Fruit fly (Drosophila melanogaster) whole organism, embryonic: ENCODE measurements around the gene HP1e.

Experiments
- C15 ChIP-seq: fragments of 200-800 bp; sonication (Bioruptor generic); IDR thresholded peaks from 3 replicates; pipeline ENCODE4 v1.3.6; 2022; ENCODE audit warnings: missing biosample characterization, missing genetic modification characterization
- CG10366 ChIP-seq: fragments of 200-800 bp; sonication (Bioruptor generic); IDR thresholded peaks from 2 replicates; pipeline ENCODE4 v1.3.6; 2022; ENCODE audit warnings: missing biosample characterization, missing genetic modification characterization
- CG11723 ChIP-seq: fragments of 200-800 bp; sonication (Bioruptor generic); optimal IDR thresholded peaks from 2 replicates; lab custom pipeline; 2017; ENCODE audit warnings: missing biosample characterization, mild to moderate bottlenecking, missing genetic modification characterization
- CG15011 ChIP-seq: fragments of 200-800 bp; sonication (Bioruptor generic); optimal IDR thresholded peaks from 3 replicates; lab custom pipeline; 2018; ENCODE audit warnings: missing biosample characterization, mild to moderate bottlenecking, missing genetic modification characterization
- CG1529 ChIP-seq: fragments of 200-800 bp; sonication (Bioruptor generic); optimal IDR thresholded peaks from 3 replicates; lab custom pipeline; 2018; ENCODE audit warnings: missing biosample characterization, missing genetic modification characterization
- CG1603 ChIP-seq: fragments of 200-800 bp; sonication (Bioruptor generic); optimal IDR thresholded peaks from 2 replicates; lab custom pipeline; 2019; ENCODE audit warnings: missing biosample characterization, mild to moderate bottlenecking, missing genetic modification characterization, moderate library complexity
- CG17802 ChIP-seq: fragments of 200-800 bp; sonication (Bioruptor generic); optimal IDR thresholded peaks from 2 replicates; lab custom pipeline; 2018; ENCODE audit warnings: missing biosample characterization, mild to moderate bottlenecking, missing genetic modification characterization, moderate library complexity
- CG1792 ChIP-seq: fragments of 200-800 bp; sonication (Bioruptor generic); optimal IDR thresholded peaks from 2 replicates; lab custom pipeline; 2016; ENCODE audit warnings: missing biosample characterization, missing genetic modification characterization
- CG2202 ChIP-seq: fragments of 200-800 bp; sonication (Bioruptor generic); optimal IDR thresholded peaks from 2 replicates; lab custom pipeline; 2018; ENCODE audit warnings: missing biosample characterization, mild to moderate bottlenecking, missing genetic modification characterization
- CG3407 ChIP-seq: fragments of 200-800 bp; sonication (Bioruptor generic); optimal IDR thresholded peaks from 2 replicates; lab custom pipeline; 2018; ENCODE audit warnings: missing biosample characterization, mild to moderate bottlenecking, missing genetic modification characterization
- CG5180 ChIP-seq: fragments of 200-800 bp; sonication (Bioruptor generic); optimal IDR thresholded peaks from 3 replicates; lab custom pipeline; 2017; ENCODE audit warnings: missing biosample characterization, missing genetic modification characterization, mild to moderate bottlenecking, moderate library complexity, missing genetic modification reagents
- CG6254 ChIP-seq: fragments of 200-800 bp; sonication (Bioruptor generic); optimal IDR thresholded peaks from 3 replicates; lab custom pipeline; 2017; ENCODE audit warnings: mild to moderate bottlenecking, missing biosample characterization, missing genetic modification reagents, missing genetic modification characterization
- CG7839 ChIP-seq: fragments of 200-800 bp; sonication (Bioruptor generic); optimal IDR thresholded peaks from 3 replicates; lab custom pipeline; 2018; ENCODE audit warnings: missing biosample characterization, mild to moderate bottlenecking, missing genetic modification characterization, moderate library complexity
- CG7928 ChIP-seq: fragments of 200-800 bp; sonication (Bioruptor generic); optimal IDR thresholded peaks from 2 replicates; lab custom pipeline; 2017; ENCODE audit warnings: missing biosample characterization, mild to moderate bottlenecking, missing genetic modification characterization
- CG7987 ChIP-seq: fragments of 200-800 bp; sonication (Bioruptor generic); optimal IDR thresholded peaks from 2 replicates; lab custom pipeline; 2018; ENCODE audit warnings: missing biosample characterization, mild to moderate bottlenecking, missing genetic modification characterization, moderate library complexity
- CG8281 ChIP-seq: fragments of 200-800 bp; sonication (Bioruptor generic); optimal IDR thresholded peaks from 2 replicates; lab custom pipeline; 2018; ENCODE audit warnings: missing biosample characterization, mild to moderate bottlenecking, missing genetic modification characterization, moderate library complexity
- CG8359 ChIP-seq: fragments of 200-800 bp; sonication (Bioruptor generic); optimal IDR thresholded peaks from 2 replicates; lab custom pipeline; 2017; ENCODE audit warnings: missing biosample characterization, mild to moderate bottlenecking, missing genetic modification characterization, borderline replicate concordance
- CG8478 ChIP-seq: fragments of >200 bp; optimal IDR thresholded peaks from 2 replicates; lab custom pipeline; 2018
- CG9932 ChIP-seq: fragments of 200-800 bp; sonication (Bioruptor generic); IDR thresholded peaks from 2 replicates; pipeline ENCODE4 v1.3.6; 2022; ENCODE audit warnings: missing biosample characterization, missing genetic modification characterization
- Camta ChIP-seq: fragments of 200-800 bp; sonication (Bioruptor generic); optimal IDR thresholded peaks from 2 replicates; lab custom pipeline; 2016; ENCODE audit warnings: missing biosample characterization, missing genetic modification characterization
- Dll ChIP-seq: fragments of 200-800 bp; sonication (Bioruptor generic); IDR thresholded peaks from 4 replicates; pipeline ENCODE4 v1.3.6; 2022; ENCODE audit warnings: missing biosample characterization, missing genetic modification characterization; ENCODE audit not compliant: partially characterized antibody
- Doc2 ChIP-seq: fragments of 200-800 bp; sonication (Bioruptor generic); IDR thresholded peaks from 2 replicates; pipeline ENCODE4 v1.3.6; 2022; ENCODE audit warnings: missing biosample characterization, missing genetic modification characterization
- Dp ChIP-seq: fragments of 200-800 bp; sonication (Bioruptor generic); optimal IDR thresholded peaks from 2 replicates; lab custom pipeline; 2018; ENCODE audit warnings: missing biosample characterization, mild to moderate bottlenecking, missing genetic modification characterization, moderate library complexity
- Dref ChIP-seq: fragments of 200-800 bp; sonication (Bioruptor generic); IDR thresholded peaks from 2 replicates; pipeline ENCODE4 v1.3.6; 2022; ENCODE audit warnings: missing biosample characterization, missing genetic modification characterization
- HmgZ ChIP-seq: fragments of 200-800 bp; sonication (Bioruptor generic); optimal IDR thresholded peaks from 2 replicates; lab custom pipeline; 2018; ENCODE audit warnings: missing biosample characterization, mild to moderate bottlenecking, missing genetic modification characterization
- Jarid2 ChIP-seq: fragments of 200-800 bp; sonication (Bioruptor generic); optimal IDR thresholded peaks from 3 replicates; lab custom pipeline; 2017; ENCODE audit warnings: mild to moderate bottlenecking, missing biosample characterization, missing genetic modification reagents, missing genetic modification characterization
- MBD-R2 ChIP-seq: fragments of 200-800 bp; sonication (Bioruptor generic); IDR thresholded peaks from 2 replicates; pipeline ENCODE4 v1.3.6; 2022; ENCODE audit warnings: missing biosample characterization, missing genetic modification characterization
- Nf-YB ChIP-seq: fragments of 200-800 bp; sonication (Bioruptor generic); optimal IDR thresholded peaks from 3 replicates; lab custom pipeline; 2019; ENCODE audit warnings: missing biosample characterization, mild to moderate bottlenecking, missing genetic modification characterization, moderate library complexity
- Optix ChIP-seq: fragments of 200-800 bp; sonication (Bioruptor generic); IDR thresholded peaks from 3 replicates; pipeline ENCODE4 v1.3.6; 2022; ENCODE audit warnings: missing biosample characterization, missing genetic modification characterization
- Poxn ChIP-seq: fragments of 200-800 bp; sonication (Bioruptor generic); IDR thresholded peaks from 2 replicates; pipeline ENCODE4 v1.3.6; 2022; ENCODE audit warnings: missing biosample characterization, missing genetic modification characterization
- Rx ChIP-seq: fragments of 200-800 bp; sonication (Bioruptor generic); IDR thresholded peaks from 2 replicates; pipeline ENCODE4 v1.3.6; 2022; ENCODE audit warnings: missing biosample characterization, missing genetic modification characterization
- Ssrp ChIP-seq: fragments of 200-800 bp; sonication (Bioruptor generic); optimal IDR thresholded peaks from 2 replicates; lab custom pipeline; 2018; ENCODE audit warnings: missing biosample characterization, mild to moderate bottlenecking, missing genetic modification characterization, moderate library complexity
- Xrp1 ChIP-seq: fragments of 200-800 bp; sonication (Bioruptor generic); IDR thresholded peaks from 2 replicates; pipeline ENCODE4 v1.3.6; 2022; ENCODE audit warnings: missing biosample characterization, missing genetic modification characterization
- bbx ChIP-seq: fragments of 200-800 bp; sonication (Bioruptor generic); IDR thresholded peaks from 2 replicates; pipeline ENCODE4 v1.3.6; 2022; ENCODE audit warnings: missing biosample characterization, missing genetic modification characterization; ENCODE audit not compliant: partially characterized antibody
- chinmo ChIP-seq: fragments of 200-800 bp; sonication (Bioruptor generic); IDR thresholded peaks from 4 replicates; pipeline ENCODE4 v1.3.6; 2022; ENCODE audit warnings: missing biosample characterization, missing genetic modification characterization; ENCODE audit not compliant: partially characterized antibody
- dmrt11E ChIP-seq: fragments of 200-800 bp; sonication (Bioruptor generic); optimal IDR thresholded peaks from 3 replicates; lab custom pipeline; 2018; ENCODE audit warnings: missing biosample characterization, mild to moderate bottlenecking, missing genetic modification characterization, moderate library complexity
- ems ChIP-seq: fragments of 200-800 bp; sonication (Bioruptor generic); optimal IDR thresholded peaks from 3 replicates; lab custom pipeline; 2016; ENCODE audit warnings: missing biosample characterization, missing genetic modification characterization
- ewg ChIP-seq: fragments of 200-800 bp; sonication (Bioruptor generic); optimal IDR thresholded peaks from 3 replicates; lab custom pipeline; 2017; ENCODE audit warnings: mild to moderate bottlenecking, missing biosample characterization, missing genetic modification reagents, missing genetic modification characterization
- gfzf ChIP-seq: fragments of 200-800 bp; sonication (Bioruptor generic); optimal IDR thresholded peaks from 2 replicates; lab custom pipeline; 2016; ENCODE audit warnings: missing biosample characterization, mild to moderate bottlenecking, missing genetic modification characterization, moderate library complexity
- h ChIP-seq: fragments of >200 bp; optimal IDR thresholded peaks from 2 replicates; lab custom pipeline; 2017
- hbn ChIP-seq: fragments of 200-800 bp; sonication (Bioruptor generic); IDR thresholded peaks from 2 replicates; pipeline ENCODE4 v1.3.6; 2022; ENCODE audit warnings: missing biosample characterization, missing genetic modification characterization; ENCODE audit not compliant: partially characterized antibody
- her ChIP-seq: fragments of 200-800 bp; sonication (Bioruptor generic); optimal IDR thresholded peaks from 2 replicates; lab custom pipeline; 2016; ENCODE audit warnings: missing biosample characterization, missing genetic modification characterization
- jigr1 ChIP-seq: fragments of 200-800 bp; sonication (Bioruptor generic); IDR thresholded peaks from 3 replicates; pipeline ENCODE4 v1.3.6; 2022; ENCODE audit warnings: missing biosample characterization, missing genetic modification characterization
- kay ChIP-seq: fragments of 200-800 bp; sonication (Bioruptor generic); optimal IDR thresholded peaks from 2 replicates; lab custom pipeline; 2016; ENCODE audit warnings: missing biosample characterization, missing genetic modification characterization
- lilli ChIP-seq: fragments of 200-800 bp; sonication (Bioruptor generic); optimal IDR thresholded peaks from 3 replicates; lab custom pipeline; 2016; ENCODE audit warnings: missing biosample characterization, missing genetic modification characterization
- otp ChIP-seq: fragments of 200-800 bp; sonication (Bioruptor generic); IDR thresholded peaks from 3 replicates; pipeline ENCODE4, ENCODE4 v1.3.6; 2022; ENCODE audit warnings: missing biosample characterization, missing genetic modification characterization
- prd ChIP-seq, 3 experiments: fragments of >200 bp in 2 of 3; fragments of 200-800 bp in 1 of 3; sonication (Bioruptor generic) in 1 of 3; optimal IDR thresholded peaks in 2 of 3; IDR thresholded peaks in 1 of 3; 2 replicates in 2 of 3; 3 replicates in 1 of 3; pipeline versions ENCODE4 v1.3.6 to Lab custom; 2017 to 2022; ENCODE audit warnings: missing biosample characterization in 1 of 3, missing genetic modification characterization in 1 of 3
- sqz ChIP-seq: fragments of 200-800 bp; sonication (Bioruptor generic); optimal IDR thresholded peaks from 3 replicates; lab custom pipeline; 2018; ENCODE audit warnings: missing biosample characterization, mild to moderate bottlenecking, missing genetic modification characterization
- vfl ChIP-seq: fragments of 200-800 bp; sonication (Bioruptor generic); optimal IDR thresholded peaks from 2 replicates; lab custom pipeline; 2016; ENCODE audit warnings: missing biosample characterization, missing genetic modification characterization
- vvl ChIP-seq: fragments of 200-800 bp; sonication (Bioruptor generic); IDR thresholded peaks from 2 replicates; pipeline ENCODE4 v1.3.6; 2022; ENCODE audit warnings: missing biosample characterization, missing genetic modification characterization
- z ChIP-seq: fragments of 200-800 bp; sonication (Bioruptor generic); IDR thresholded peaks from 3 replicates; pipeline ENCODE4 v1.3.6; 2022; ENCODE audit warnings: missing biosample characterization, missing genetic modification characterization

The HP1e gene

dm6 chr3R:9370413-9370812, 48.8 kb downstream of the HP1e start (continued):
- TF ChIP-seq CG9932 (GFP tag; lab: Robert Waterston, UW) (peak; percentile 69), sqz (GFP tag; lab: Kevin White, UChicago) (no peak), CG3407 (GFP tag; lab: Kevin White, UChicago) (no peak), CG11723 (GFP tag; lab: Kevin White, UChicago) (peak; percentile 5), z (GFP tag; lab: Robert Waterston, UW) (no peak), CG1792 (GFP tag; lab: Kevin White, UChicago) (peak; percentile 18), Dref (GFP tag; lab: Robert Waterston, UW) (no peak), vvl (GFP tag; lab: Robert Waterston, UW) (peak; percentile 54; the same call in 1 of the 2 replicates), jigr1 (GFP tag; lab: Robert Waterston, UW) (no peak), prd (optimal IDR thresholded peaks at IDR 0.05; lab: Kevin White, UChicago) (no peak), prd (GFP tag; IDR thresholded peaks at IDR 0.05; lab: Robert Waterston, UW) (peak; percentile 64; the same call in 2 of the 3 replicates), CG7928 (GFP tag; lab: Kevin White, UChicago) (no peak), otp (GFP tag; lab: Robert Waterston, UW) (no peak), C15 (GFP tag; lab: Robert Waterston, UW) (no peak), Xrp1 (GFP tag; lab: Robert Waterston, UW) (peak; percentile 46; the same call in 1 of the 2 replicates), Jarid2 (no peak), CG10366 (GFP tag; lab: Robert Waterston, UW) (no peak), CG15011 (GFP tag; lab: Kevin White, UChicago) (peak; percentile 0), gfzf (no peak), CG2202 (tag; lab: Kevin White, UChicago) (no peak), MBD-R2 (GFP tag; lab: Robert Waterston, UW) (peak; percentile 19; the same call in 1 of the 2 replicates), vfl (GFP tag; lab: Kevin White, UChicago) (no peak), CG1529 (no peak), CG8478 (lab: Kevin White, UChicago) (no peak), chinmo (0 out of 4 replicates have a peak, but pooled peaks have one; percentile 29), Optix (GFP tag; lab: Robert Waterston, UW) (no peak), CG7839 (peak; percentile 60), Ssrp (tag; lab: Kevin White, UChicago) (no peak), bbx (GFP tag; lab: Robert Waterston, UW) (no peak), Nf-YB (GFP tag; lab: Kevin White, UChicago) (peak; percentile 24), h (lab: Kevin White, UChicago) (no peak), Poxn (GFP tag; lab: Robert Waterston, UW) (no peak), dmrt11E (tag; lab: Kevin White, UChicago) (no peak), Rx (GFP tag; lab: Robert Waterston, UW) (no peak), kay (GFP tag; lab: Kevin White, UChicago) (no peak), CG6254 (GFP tag; lab: Kevin White, UChicago) (no peak), HmgZ (tag; lab: Kevin White, UChicago) (peak; percentile 34), ewg (GFP tag; lab: Kevin White, UChicago) (no peak), CG5180 (GFP tag; lab: Kevin White, UChicago) (peak; percentile 2), CG8359 (no peak), Dp (no peak), CG7987 (GFP tag; lab: Kevin White, UChicago) (no peak), Camta (GFP tag; lab: Kevin White, UChicago) (peak; percentile 26), Dll (GFP tag; lab: Robert Waterston, UW) (no peak), CG1603 (tag; lab: Kevin White, UChicago) (no peak), hbn (GFP tag; lab: Robert Waterston, UW) (no peak), her (no peak), CG17802 (tag; lab: Kevin White, UChicago) (no peak), ems (GFP tag; lab: Kevin White, UChicago) (no peak), Doc2 (GFP tag; lab: Robert Waterston, UW) (no peak), lilli (GFP tag; lab: Kevin White, UChicago) (peak; percentile 67), CG8281 (tag; lab: Kevin White, UChicago) (no peak)
